Worm (Caenorhabditis elegans) whole organism, L1 larva: ENCODE results near the gene ppm-1.D.

Experiments
- ceh-90 ChIP-seq: sonication (generic microtip); optimal IDR thresholded peaks from 2 replicates; lab custom pipeline; 2016; ENCODE audit warnings: missing genetic modification characterization, missing compliant biosample characterization
- efl-1 ChIP-seq, 4 experiments: fragments of 150-350 bp; optimal IDR thresholded peaks in 3 of 4; peaks in 1 of 4; 1 replicate in 1 of 4; 2 replicates in 3 of 4; lab custom pipeline; 2014; ENCODE audit warnings: missing biosample characterization in 2 of 4, missing genetic modification characterization in 2 of 4, missing genetic modification reagents in 2 of 4
- hpl-2 ChIP-seq: fragments of 150-350 bp; optimal IDR thresholded peaks from 2 replicates; lab custom pipeline; 2014; ENCODE audit warnings: missing biosample characterization, missing genetic modification reagents, missing genetic modification characterization
- jun-1 ChIP-seq: fragments of 150-350 bp; optimal IDR thresholded peaks from 2 replicates; lab custom pipeline; 2014; ENCODE audit warnings: missing biosample characterization, missing genetic modification reagents, missing genetic modification characterization
- nhr-12 ChIP-seq: sonication (generic microtip); optimal IDR thresholded peaks from 2 replicates; lab custom pipeline; 2017; ENCODE audit warnings: missing biosample characterization, missing genetic modification characterization
- nhr-237 ChIP-seq: fragments of 150-350 bp; optimal IDR thresholded peaks from 2 replicates; lab custom pipeline; 2014; ENCODE audit warnings: missing biosample characterization, missing genetic modification characterization
- nhr-76 ChIP-seq: sonication (generic microtip); optimal IDR thresholded peaks from 2 replicates; lab custom pipeline; 2017; ENCODE audit warnings: missing biosample characterization, missing genetic modification characterization
- unc-62 ChIP-seq: fragments of 150-350 bp; optimal IDR thresholded peaks from 2 replicates; lab custom pipeline; 2014; ENCODE audit warnings: missing biosample characterization, missing genetic modification reagents, missing genetic modification characterization
- ztf-4 ChIP-seq: fragments of 150-350 bp; optimal IDR thresholded peaks from 2 replicates; lab custom pipeline; 2014; ENCODE audit warnings: missing biosample characterization, missing genetic modification characterization

DNA sequence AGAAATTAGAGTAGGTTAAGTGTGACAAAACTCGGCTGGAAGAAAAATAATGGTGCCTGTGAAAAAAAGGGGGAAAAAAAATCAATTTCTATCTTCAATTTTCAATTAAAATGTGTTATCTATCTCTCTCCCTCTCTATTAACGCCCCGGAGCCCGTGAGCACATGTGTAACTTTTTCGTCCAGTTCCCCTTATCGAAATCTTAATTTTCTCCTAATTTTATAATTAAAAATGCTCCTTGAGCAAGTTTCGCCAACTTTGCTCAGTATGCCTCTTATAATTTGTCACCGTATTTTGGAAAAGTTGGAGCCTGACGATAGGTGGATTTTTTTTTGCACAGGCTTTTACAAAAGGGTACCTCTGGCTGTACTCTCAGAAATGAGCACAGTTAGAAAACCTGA lies 23.3 kb upstream of the ppm-1.D start, which contains the start of the genes fbxa-1 and Y54F10BM.20:
- TF ChIP-seq ztf-4 = no peak
- no peak for TF ChIP-seq unc-62 (GFP tag; lab: Kevin White, UChicago)
- no peak for TF ChIP-seq jun-1 (tag; lab: Kevin White, UChicago)
- TF ChIP-seq nhr-237 (tag; lab: Kevin White, UChicago) = no peak
- TF ChIP-seq hpl-2 (GFP tag; lab: Kevin White, UChicago) = no peak
- TF ChIP-seq nhr-76 (tag; lab: Kevin White, UChicago) = no peak
- TF ChIP-seq ceh-90 (tag; lab: Kevin White, UChicago) = no peak
- no peak for TF ChIP-seq nhr-12
- no peak for TF ChIP-seq efl-1 (optimal IDR thresholded peaks at IDR 0.05; lab: Kevin White, UChicago)
- no peak for TF ChIP-seq efl-1 (GFP tag; optimal IDR thresholded peaks at IDR 0.05 in 1 of 2; lab: Kevin White, UChicago)
